Fruit fly (Drosophila melanogaster) whole organism, embryonic: Measurements from ENCODE around the gene COX6B.
A peak's percentile ranks its signal among the peaks of the same experiment; 100 is the strongest.

Source experiments
- Adf1 ChIP-seq: fragments of 200-800 bp; sonication (Bioruptor generic); IDR thresholded peaks from 2 replicates; pipeline ENCODE4 v1.3.6; 2022; ENCODE audit warnings: missing biosample characterization, missing genetic modification characterization
- Atf6 ChIP-seq: fragments of 200-800 bp; sonication (Bioruptor generic); IDR thresholded peaks from 2 replicates; pipeline ENCODE4 v1.3.6; 2022; ENCODE audit warnings: missing biosample characterization, missing genetic modification characterization
- Bteb2 ChIP-seq: fragments of 200-800 bp; sonication (Bioruptor generic); optimal IDR thresholded peaks from 2 replicates; lab custom pipeline; 2016; ENCODE audit warnings: missing biosample characterization, missing genetic modification characterization
- CG11398 ChIP-seq: fragments of 200-800 bp; sonication (Bioruptor generic); optimal IDR thresholded peaks from 2 replicates; lab custom pipeline; 2016; ENCODE audit warnings: missing biosample characterization, missing genetic modification characterization
- CG11504 ChIP-seq: fragments of 200-800 bp; sonication (Bioruptor generic); optimal IDR thresholded peaks from 3 replicates; lab custom pipeline; 2019; ENCODE audit warnings: missing biosample characterization, mild to moderate bottlenecking, missing genetic modification characterization, moderate library complexity
- CG11696 ChIP-seq: fragments of 200-800 bp; sonication (Bioruptor generic); IDR thresholded peaks from 2 replicates; pipeline ENCODE4 v1.3.6; 2022; ENCODE audit warnings: missing biosample characterization, missing genetic modification characterization
- CG12155 ChIP-seq: fragments of 200-800 bp; sonication (Bioruptor generic); optimal IDR thresholded peaks from 3 replicates; lab custom pipeline; 2016; ENCODE audit warnings: missing biosample characterization, missing genetic modification characterization
- CG12659 ChIP-seq: fragments of 200-800 bp; sonication (Bioruptor generic); optimal IDR thresholded peaks from 3 replicates; lab custom pipeline; 2017; ENCODE audit warnings: mild to moderate bottlenecking, missing biosample characterization, missing genetic modification reagents, missing genetic modification characterization
- CG13123 ChIP-seq: fragments of 200-800 bp; sonication (Bioruptor generic); optimal IDR thresholded peaks from 2 replicates; lab custom pipeline; 2016; ENCODE audit warnings: missing biosample characterization, missing genetic modification characterization
- CG15514 ChIP-seq: fragments of 200-800 bp; sonication (Bioruptor generic); optimal IDR thresholded peaks from 3 replicates; lab custom pipeline; 2017; ENCODE audit warnings: missing biosample characterization, missing genetic modification characterization, mild to moderate bottlenecking, moderate library complexity, missing genetic modification reagents
- CG15601 ChIP-seq: fragments of 200-800 bp; sonication (Bioruptor generic); optimal IDR thresholded peaks from 3 replicates; lab custom pipeline; 2019; ENCODE audit warnings: missing biosample characterization, mild to moderate bottlenecking, missing genetic modification characterization, moderate library complexity
- CG18764 ChIP-seq: fragments of 200-800 bp; sonication (Bioruptor generic); optimal IDR thresholded peaks from 3 replicates; lab custom pipeline; 2016; ENCODE audit warnings: missing biosample characterization, missing genetic modification characterization
- CG2678 ChIP-seq: fragments of 200-800 bp; sonication (Bioruptor generic); optimal IDR thresholded peaks from 3 replicates; lab custom pipeline; 2019; ENCODE audit warnings: missing biosample characterization, mild to moderate bottlenecking, missing genetic modification characterization, moderate library complexity
- CG30431 ChIP-seq: fragments of 200-800 bp; sonication (Bioruptor generic); optimal IDR thresholded peaks from 2 replicates; lab custom pipeline; 2017; ENCODE audit warnings: missing biosample characterization, missing genetic modification characterization
- CG31365 ChIP-seq: fragments of 200-800 bp; sonication (Bioruptor generic); optimal IDR thresholded peaks from 2 replicates; lab custom pipeline; 2018; ENCODE audit warnings: missing biosample characterization, mild to moderate bottlenecking, missing genetic modification characterization
- CG31441 ChIP-seq: fragments of 200-800 bp; sonication (Bioruptor generic); IDR thresholded peaks from 2 replicates; pipeline ENCODE4 v1.3.6; 2022; ENCODE audit warnings: missing biosample characterization, missing genetic modification characterization
- CG3163 ChIP-seq: fragments of 200-800 bp; sonication (Bioruptor generic); optimal IDR thresholded peaks from 3 replicates; lab custom pipeline; 2016; ENCODE audit warnings: missing biosample characterization, missing genetic modification characterization
- CG32772 ChIP-seq: fragments of 200-800 bp; sonication (Bioruptor generic); IDR thresholded peaks from 2 replicates; pipeline ENCODE4 v1.3.6; 2022; ENCODE audit warnings: missing biosample characterization, missing genetic modification characterization
- CG3726 ChIP-seq: fragments of 200-800 bp; sonication (Bioruptor generic); IDR thresholded peaks from 3 replicates; pipeline ENCODE4, ENCODE4 v1.3.6; 2022; ENCODE audit warnings: missing biosample characterization, missing genetic modification characterization
- CG8765 ChIP-seq: fragments of 200-800 bp; sonication (Bioruptor generic); IDR thresholded peaks from 2 replicates; pipeline ENCODE4 v1.3.6; 2022; ENCODE audit warnings: missing biosample characterization, missing genetic modification characterization
- CG8924 ChIP-seq: fragments of 200-800 bp; optimal IDR thresholded peaks from 3 replicates; lab custom pipeline; 2019; ENCODE audit warnings: missing biosample characterization, mild to moderate bottlenecking, missing genetic modification characterization, moderate library complexity
- CG8944 ChIP-seq: fragments of 200-800 bp; sonication (Bioruptor generic); optimal IDR thresholded peaks from 3 replicates; lab custom pipeline; 2016; ENCODE audit warnings: missing biosample characterization, missing genetic modification characterization
- Dip2 ChIP-seq: fragments of 200-800 bp; sonication (Bioruptor generic); IDR thresholded peaks from 2 replicates; pipeline ENCODE4 v1.3.6; 2022; ENCODE audit warnings: missing biosample characterization, missing genetic modification characterization
- Drgx ChIP-seq: fragments of 200-800 bp; sonication (Bioruptor generic); IDR thresholded peaks from 2 replicates; pipeline ENCODE4 v1.3.6; 2022; ENCODE audit warnings: missing biosample characterization, missing genetic modification characterization
- E2f2 ChIP-seq: fragments of 200-800 bp; sonication (Bioruptor generic); IDR thresholded peaks from 2 replicates; pipeline ENCODE4 v1.3.6; 2022; ENCODE audit warnings: missing biosample characterization, missing genetic modification characterization
- Fer1 ChIP-seq: fragments of 200-800 bp; sonication (Bioruptor generic); optimal IDR thresholded peaks from 2 replicates; lab custom pipeline; 2017; ENCODE audit warnings: missing biosample characterization, mild to moderate bottlenecking, missing genetic modification characterization
- Fer3 ChIP-seq: fragments of 200-800 bp; sonication (Bioruptor generic); optimal IDR thresholded peaks from 2 replicates; lab custom pipeline; 2018; ENCODE audit warnings: missing biosample characterization, mild to moderate bottlenecking, missing genetic modification characterization, moderate library complexity
- Lim3 ChIP-seq: fragments of 200-800 bp; sonication (Bioruptor generic); IDR thresholded peaks from 2 replicates; pipeline ENCODE4 v1.3.6; 2022; ENCODE audit warnings: missing biosample characterization, missing genetic modification characterization
- Max ChIP-seq: fragments of 200-800 bp; sonication (Bioruptor generic); optimal IDR thresholded peaks from 2 replicates; lab custom pipeline; 2016; ENCODE audit warnings: missing biosample characterization, mild to moderate bottlenecking, missing genetic modification characterization
- Med ChIP-seq: fragments of 200-800 bp; sonication (Bioruptor generic); peaks from one replicate; lab custom pipeline; 2016; ENCODE audit warnings: missing biosample characterization, missing genetic modification characterization, mild to moderate bottlenecking, inconsistent platforms, moderate library complexity
- Mrtf ChIP-seq: fragments of 200-800 bp; sonication (Bioruptor generic); IDR thresholded peaks from 3 replicates; pipeline ENCODE4 v1.3.6; 2022; ENCODE audit warnings: missing biosample characterization, missing genetic modification characterization
- Oli ChIP-seq: fragments of 200-800 bp; sonication (Bioruptor generic); optimal IDR thresholded peaks from 2 replicates; lab custom pipeline; 2018; ENCODE audit warnings: missing biosample characterization, mild to moderate bottlenecking, missing genetic modification characterization, moderate library complexity
- Sry-δ ChIP-seq: fragments of 200-800 bp; sonication (Bioruptor generic); optimal IDR thresholded peaks from 2 replicates; lab custom pipeline; 2016; ENCODE audit warnings: missing biosample characterization, missing genetic modification characterization
- Ssrp ChIP-seq: fragments of 200-800 bp; sonication (Bioruptor generic); optimal IDR thresholded peaks from 2 replicates; lab custom pipeline; 2018; ENCODE audit warnings: missing biosample characterization, mild to moderate bottlenecking, missing genetic modification characterization, moderate library complexity
- Xbp1 ChIP-seq: fragments of 200-800 bp; sonication (Bioruptor generic); optimal IDR thresholded peaks from 3 replicates; lab custom pipeline; 2016; ENCODE audit warnings: missing biosample characterization, mild to moderate bottlenecking, missing genetic modification characterization
- Xrp1 ChIP-seq: fragments of 200-800 bp; sonication (Bioruptor generic); IDR thresholded peaks from 2 replicates; pipeline ENCODE4 v1.3.6; 2022; ENCODE audit warnings: missing biosample characterization, missing genetic modification characterization
- ase ChIP-seq: fragments of 200-800 bp; sonication (Bioruptor generic); IDR thresholded peaks from 3 replicates; pipeline ENCODE4 v1.3.6; 2022; ENCODE audit warnings: missing biosample characterization, missing genetic modification characterization
- btn ChIP-seq: fragments of 200-800 bp; sonication (Bioruptor generic); optimal IDR thresholded peaks from 2 replicates; lab custom pipeline; 2016; ENCODE audit warnings: missing biosample characterization, missing genetic modification characterization
- cas ChIP-seq: fragments of 200-800 bp; sonication (Bioruptor generic); IDR thresholded peaks from 2 replicates; pipeline ENCODE4 v1.3.6; 2022; ENCODE audit warnings: missing biosample characterization, missing genetic modification characterization
- dpn ChIP-seq, 2 experiments: fragments of 200-800 bp; sonication (Bioruptor generic); optimal IDR thresholded peaks; 3 replicates each; lab custom pipeline; 2016; ENCODE audit warnings: missing biosample characterization in 2 of 2, missing genetic modification characterization in 2 of 2
- ewg ChIP-seq: fragments of 200-800 bp; sonication (Bioruptor generic); optimal IDR thresholded peaks from 3 replicates; lab custom pipeline; 2017; ENCODE audit warnings: mild to moderate bottlenecking, missing biosample characterization, missing genetic modification reagents, missing genetic modification characterization
- psq ChIP-seq: fragments of 200-800 bp; sonication (Bioruptor generic); optimal IDR thresholded peaks from 2 replicates; lab custom pipeline; 2017; ENCODE audit warnings: missing biosample characterization, missing genetic modification characterization
- pum ChIP-seq: fragments of 200-800 bp; sonication (Bioruptor generic); optimal IDR thresholded peaks from 2 replicates; lab custom pipeline; 2016; ENCODE audit warnings: missing biosample characterization, missing genetic modification characterization
- pzg ChIP-seq: fragments of 200-800 bp; sonication (Bioruptor generic); optimal IDR thresholded peaks from 3 replicates; lab custom pipeline; 2018; ENCODE audit warnings: missing biosample characterization, mild to moderate bottlenecking, missing genetic modification characterization, moderate library complexity
- row ChIP-seq: fragments of 200-800 bp; sonication (Bioruptor generic); IDR thresholded peaks from 3 replicates; pipeline ENCODE4 v1.3.6; 2022; ENCODE audit warnings: missing biosample characterization, missing genetic modification characterization
- salm ChIP-seq: fragments of 200-800 bp; sonication (Bioruptor generic); optimal IDR thresholded peaks from 2 replicates; lab custom pipeline; 2018; ENCODE audit warnings: missing biosample characterization, mild to moderate bottlenecking, missing genetic modification characterization
- sim ChIP-seq: fragments of 200-800 bp; sonication (Bioruptor generic); IDR thresholded peaks from 2 replicates; pipeline ENCODE4 v1.3.6; 2022; ENCODE audit warnings: missing biosample characterization, missing genetic modification characterization
- sisA ChIP-seq: fragments of 200-800 bp; sonication (Bioruptor generic); IDR thresholded peaks from 2 replicates; pipeline ENCODE4 v1.3.6; 2022; ENCODE audit warnings: missing biosample characterization, missing genetic modification characterization
- ssp ChIP-seq: fragments of 200-800 bp; sonication (Bioruptor generic); IDR thresholded peaks from 2 replicates; pipeline ENCODE4 v1.3.6; 2022; ENCODE audit warnings: missing biosample characterization, missing genetic modification characterization
- trem ChIP-seq: fragments of 200-800 bp; optimal IDR thresholded peaks from 3 replicates; lab custom pipeline; 2019; ENCODE audit warnings: missing biosample characterization, mild to moderate bottlenecking, missing genetic modification characterization, moderate library complexity
- ttk ChIP-seq: fragments of 200-800 bp; sonication (Bioruptor generic); IDR thresholded peaks from 2 replicates; pipeline ENCODE4 v2.1.2; 2022; ENCODE audit warnings: missing biosample characterization, missing genetic modification characterization
- vvl ChIP-seq: fragments of 200-800 bp; sonication (Bioruptor generic); IDR thresholded peaks from 2 replicates; pipeline ENCODE4 v1.3.6; 2022; ENCODE audit warnings: missing biosample characterization, missing genetic modification characterization
- yki ChIP-seq: fragments of >200 bp; optimal IDR thresholded peaks from 3 replicates; lab custom pipeline; 2018

Gene COX6B

DNA sequence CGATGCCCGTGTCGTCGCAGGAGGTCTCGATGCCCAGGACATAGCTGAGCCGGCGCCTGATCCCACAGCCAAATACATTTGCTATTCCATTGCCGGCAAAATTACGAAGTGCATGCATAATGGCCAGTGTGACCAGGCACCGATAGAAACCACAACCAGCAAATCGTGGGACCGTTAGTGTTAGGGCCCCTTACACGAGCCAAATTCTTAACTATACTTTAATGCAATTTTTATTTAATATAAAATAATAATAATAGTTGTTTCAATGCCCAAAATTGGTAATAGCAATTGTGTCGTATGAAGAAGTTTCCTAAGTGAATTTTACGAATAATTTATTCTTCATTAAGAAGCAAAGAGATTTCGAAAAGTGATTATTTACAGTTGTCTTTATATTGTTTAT is 42.5 kb downstream of the COX6B start, which contains the start of gene Tcs4 (continued):
- TF ChIP-seq cas (GFP tag; lab: Robert Waterston, UW) (no peak), CG31365 (no peak), sim (no peak), Fer1 (GFP tag; lab: Kevin White, UChicago) (peak; percentile 5), dpn (GFP tag; optimal IDR thresholded peaks at IDR 0.05; lab: Kevin White, UChicago) (peak in 1 of 2 experiments; percentile 28), pzg (GFP tag; lab: Kevin White, UChicago) (peak; percentile 43), CG18764 (GFP tag; lab: Kevin White, UChicago) (peak; percentile 99), CG32772 (GFP tag; lab: Robert Waterston, UW) (no peak), sisA (GFP tag; lab: Robert Waterston, UW) (no peak), Med (peak; percentile 76), Mrtf (GFP tag; lab: Robert Waterston, UW) (no peak), pum (GFP tag; lab: Kevin White, UChicago) (no peak), CG13123 (no peak), CG15514 (GFP tag; lab: Kevin White, UChicago) (peak; percentile 16), CG3163 (GFP tag; lab: Kevin White, UChicago) (no peak), Xbp1 (GFP tag; lab: Kevin White, UChicago) (peak; percentile 42), yki (no peak), Lim3 (GFP tag; lab: Robert Waterston, UW) (no peak), CG2678 (tag; lab: Kevin White, UChicago) (no peak), Dip2 (GFP tag; lab: Robert Waterston, UW) (no peak), CG8765 (GFP tag; lab: Robert Waterston, UW) (no peak), ttk (GFP tag; lab: Robert Waterston, UW) (no peak), Bteb2 (GFP tag; lab: Kevin White, UChicago) (no peak), ewg (no peak), psq (GFP tag; lab: Kevin White, UChicago) (no peak), CG11398 (GFP tag; lab: Kevin White, UChicago) (no peak), salm (tag; lab: Kevin White, UChicago) (no peak), CG11696 (GFP tag; lab: Robert Waterston, UW) (no peak), Sry-δ (GFP tag; lab: Kevin White, UChicago) (no peak), CG15601 (tag; lab: Kevin White, UChicago) (peak; percentile 27), CG30431 (GFP tag; lab: Kevin White, UChicago) (no peak), trem (tag; lab: Kevin White, UChicago) (peak; percentile 43), Adf1 (GFP tag; lab: Robert Waterston, UW) (no peak), Xrp1 (peak; percentile 43; the same call in 1 of the 2 replicates), E2f2 (GFP tag; lab: Robert Waterston, UW) (peak; percentile 51), CG12155 (GFP tag; lab: Kevin White, UChicago) (no peak), CG12659 (GFP tag; lab: Kevin White, UChicago) (peak; percentile 39), CG31441 (GFP tag; lab: Robert Waterston, UW) (0 out of 2 replicates have a peak, but pooled peaks have one; percentile 22), CG8924 (tag; lab: Kevin White, UChicago) (peak; percentile 20), CG11504 (tag; lab: Kevin White, UChicago) (no peak), Max (GFP tag; lab: Kevin White, UChicago) (no peak), Ssrp (tag; lab: Kevin White, UChicago) (peak; percentile 5), ssp (GFP tag; lab: Robert Waterston, UW) (no peak), row (GFP tag; lab: Robert Waterston, UW) (peak; percentile 76), Drgx (GFP tag; lab: Robert Waterston, UW) (0 out of 2 replicates have a peak, but pooled peaks have one; percentile 6), Fer3 (no peak), Oli (no peak), ase (no peak), CG8944 (GFP tag; lab: Kevin White, UChicago) (no peak), CG3726 (GFP tag; lab: Robert Waterston, UW) (no peak), vvl (GFP tag; lab: Robert Waterston, UW) (peak; percentile 71), btn (GFP tag; lab: Kevin White, UChicago) (no peak), Atf6 (GFP tag; lab: Robert Waterston, UW) (no peak)
